Fruit fly (Drosophila melanogaster) whole organism, embryonic: ENCODE measurements around the gene CG3603.

Source experiments
- B-H2 ChIP-seq: fragments of 200-800 bp; sonication (Bioruptor generic); optimal IDR thresholded peaks from 2 replicates; lab custom pipeline; 2018; ENCODE audit warnings: missing biosample characterization, mild to moderate bottlenecking, missing genetic modification characterization
- BEAF-32 ChIP-seq: fragments of 200-800 bp; sonication (Bioruptor generic); optimal IDR thresholded peaks from 3 replicates; lab custom pipeline; 2017; ENCODE audit warnings: missing biosample characterization, missing genetic modification characterization, mild to moderate bottlenecking, moderate library complexity, missing genetic modification reagents
- CG10321 ChIP-seq: fragments of 200-800 bp; sonication (Bioruptor generic); IDR thresholded peaks from 2 replicates; pipeline ENCODE4 v1.3.6; 2022; ENCODE audit warnings: missing biosample characterization, missing genetic modification characterization
- CG10959 ChIP-seq: fragments of 200-800 bp; sonication (Bioruptor generic); IDR thresholded peaks from 2 replicates; pipeline ENCODE4 v1.3.6; 2022; ENCODE audit warnings: missing biosample characterization, missing genetic modification characterization
- CG12391 ChIP-seq: fragments of 200-800 bp; sonication (Bioruptor generic); optimal IDR thresholded peaks from 3 replicates; lab custom pipeline; 2018; ENCODE audit warnings: missing biosample characterization, mild to moderate bottlenecking, missing genetic modification characterization, moderate library complexity
- CG13296 ChIP-seq: fragments of 200-800 bp; sonication (Bioruptor generic); optimal IDR thresholded peaks from 3 replicates; lab custom pipeline; 2018; ENCODE audit warnings: missing biosample characterization, mild to moderate bottlenecking, missing genetic modification characterization
- CG13424 ChIP-seq: fragments of 200-800 bp; sonication (Bioruptor generic); optimal IDR thresholded peaks from 2 replicates; lab custom pipeline; 2019; ENCODE audit warnings: missing biosample characterization, mild to moderate bottlenecking, missing genetic modification characterization, moderate library complexity
- CG13624 ChIP-seq: fragments of 200-800 bp; sonication (Bioruptor generic); optimal IDR thresholded peaks from 2 replicates; lab custom pipeline; 2016; ENCODE audit warnings: missing biosample characterization, missing genetic modification characterization
- CG16779 ChIP-seq: fragments of 200-800 bp; sonication (Bioruptor generic); IDR thresholded peaks from 2 replicates; pipeline ENCODE4 v1.3.6; 2022; ENCODE audit warnings: missing biosample characterization, missing genetic modification characterization
- CG17385 ChIP-seq: fragments of 200-800 bp; sonication (Bioruptor generic); optimal IDR thresholded peaks from 3 replicates; lab custom pipeline; 2018; ENCODE audit warnings: missing biosample characterization, mild to moderate bottlenecking, missing genetic modification characterization
- CG18262 ChIP-seq: fragments of 200-800 bp; optimal IDR thresholded peaks from 3 replicates; lab custom pipeline; 2019; ENCODE audit warnings: missing biosample characterization, mild to moderate bottlenecking, missing genetic modification characterization, moderate library complexity
- CG30431 ChIP-seq: fragments of 200-800 bp; sonication (Bioruptor generic); optimal IDR thresholded peaks from 2 replicates; lab custom pipeline; 2017; ENCODE audit warnings: missing biosample characterization, missing genetic modification characterization
- CG3281 ChIP-seq: fragments of 200-800 bp; sonication (Bioruptor generic); optimal IDR thresholded peaks from 3 replicates; lab custom pipeline; 2017; ENCODE audit warnings: missing biosample characterization, mild to moderate bottlenecking, missing genetic modification characterization
- CG4730 ChIP-seq: fragments of 200-800 bp; sonication (Bioruptor generic); IDR thresholded peaks from 2 replicates; pipeline ENCODE4 v1.3.6; 2022; ENCODE audit warnings: missing biosample characterization, missing genetic modification characterization
- CG9797 ChIP-seq: fragments of 200-800 bp; sonication (Bioruptor generic); optimal IDR thresholded peaks from 3 replicates; lab custom pipeline; 2018; ENCODE audit warnings: missing biosample characterization, mild to moderate bottlenecking, missing genetic modification characterization
- CoRest ChIP-seq: fragments of 200-800 bp; sonication (Bioruptor generic); optimal IDR thresholded peaks from 3 replicates; lab custom pipeline; 2018; ENCODE audit warnings: missing biosample characterization, mild to moderate bottlenecking, missing genetic modification characterization, moderate library complexity
- Dfd ChIP-seq, 2 experiments: fragments of >200 bp; optimal IDR thresholded peaks; 2 replicates each; lab custom pipeline; 2017; ENCODE audit warnings: missing biosample characterization in 2 of 2, missing genetic modification characterization in 2 of 2
- Dll ChIP-seq: fragments of 200-800 bp; sonication (Bioruptor generic); IDR thresholded peaks from 4 replicates; pipeline ENCODE4 v1.3.6; 2022; ENCODE audit warnings: missing biosample characterization, missing genetic modification characterization; ENCODE audit not compliant: partially characterized antibody
- E2f2 ChIP-seq: fragments of 200-800 bp; sonication (Bioruptor generic); IDR thresholded peaks from 2 replicates; pipeline ENCODE4 v1.3.6; 2022; ENCODE audit warnings: missing biosample characterization, missing genetic modification characterization
- Ets65A ChIP-seq: fragments of 200-800 bp; sonication (Bioruptor generic); peaks from one replicate; lab custom pipeline; 2016; ENCODE audit warnings: missing biosample characterization, missing genetic modification characterization
- HHEX ChIP-seq: fragments of 200-800 bp; sonication (Bioruptor generic); optimal IDR thresholded peaks from 3 replicates; lab custom pipeline; 2017; ENCODE audit warnings: missing biosample characterization, mild to moderate bottlenecking, missing genetic modification characterization, missing genetic modification reagents
- Hand ChIP-seq: fragments of 200-800 bp; sonication (Bioruptor generic); optimal IDR thresholded peaks from 2 replicates; lab custom pipeline; 2017; ENCODE audit warnings: mild to moderate bottlenecking, missing biosample characterization, missing genetic modification reagents, missing genetic modification characterization
- Hmx ChIP-seq: fragments of 200-800 bp; sonication (Bioruptor generic); optimal IDR thresholded peaks from 2 replicates; lab custom pipeline; 2016; ENCODE audit warnings: missing biosample characterization, missing genetic modification characterization
- Med ChIP-seq: fragments of 200-800 bp; sonication (Bioruptor generic); peaks from one replicate; lab custom pipeline; 2016; ENCODE audit warnings: missing biosample characterization, missing genetic modification characterization, mild to moderate bottlenecking, inconsistent platforms, moderate library complexity
- Meics ChIP-seq: fragments of 200-800 bp; sonication (Bioruptor generic); optimal IDR thresholded peaks from 2 replicates; lab custom pipeline; 2017; ENCODE audit warnings: missing biosample characterization, mild to moderate bottlenecking, missing genetic modification characterization
- Nf-YC ChIP-seq: fragments of 200-800 bp; optimal IDR thresholded peaks from 3 replicates; lab custom pipeline; 2019; ENCODE audit warnings: missing biosample characterization, mild to moderate bottlenecking, missing genetic modification characterization, moderate library complexity
- Pdp1 ChIP-seq, 2 experiments: fragments of 200-800 bp; sonication (Bioruptor generic); optimal IDR thresholded peaks; 3 replicates each; lab custom pipeline; 2016; ENCODE audit warnings: missing biosample characterization in 2 of 2, missing genetic modification characterization in 2 of 2, mild to moderate bottlenecking in 1 of 2, moderate library complexity in 1 of 2
- Rx ChIP-seq: fragments of 200-800 bp; sonication (Bioruptor generic); IDR thresholded peaks from 2 replicates; pipeline ENCODE4 v1.3.6; 2022; ENCODE audit warnings: missing biosample characterization, missing genetic modification characterization
- Sox100B ChIP-seq: fragments of 200-800 bp; sonication (Bioruptor generic); optimal IDR thresholded peaks from 3 replicates; lab custom pipeline; 2018; ENCODE audit warnings: missing biosample characterization, mild to moderate bottlenecking, missing genetic modification characterization
- Spps ChIP-seq: fragments of 200-800 bp; sonication (Bioruptor generic); optimal IDR thresholded peaks from 2 replicates; lab custom pipeline; 2018; ENCODE audit warnings: missing biosample characterization, mild to moderate bottlenecking, missing genetic modification characterization
- abd-A ChIP-seq: fragments of 200-800 bp; sonication (Bioruptor generic); optimal IDR thresholded peaks from 3 replicates; lab custom pipeline; 2019; ENCODE audit warnings: missing biosample characterization, mild to moderate bottlenecking, missing genetic modification characterization, moderate library complexity
- az2 ChIP-seq: fragments of 200-800 bp; sonication (Bioruptor generic); optimal IDR thresholded peaks from 3 replicates; lab custom pipeline; 2016; ENCODE audit warnings: missing biosample characterization, missing genetic modification characterization
- cato ChIP-seq: fragments of 200-800 bp; sonication (Bioruptor generic); optimal IDR thresholded peaks from 2 replicates; lab custom pipeline; 2016; ENCODE audit warnings: missing biosample characterization, missing genetic modification characterization, borderline replicate concordance
- chif ChIP-seq, 2 experiments: fragments of 200-800 bp; sonication (Bioruptor generic); optimal IDR thresholded peaks; 3 replicates each; lab custom pipeline; 2016; ENCODE audit warnings: missing biosample characterization in 2 of 2, missing genetic modification characterization in 2 of 2
- ci ChIP-seq: fragments of 200-800 bp; sonication (Bioruptor generic); IDR thresholded peaks from 3 replicates; pipeline ENCODE4 v1.3.6; 2022; ENCODE audit warnings: missing biosample characterization, missing genetic modification characterization
- dmrt99B ChIP-seq: fragments of 200-800 bp; sonication (Bioruptor generic); optimal IDR thresholded peaks from 2 replicates; lab custom pipeline; 2018; ENCODE audit warnings: missing biosample characterization, mild to moderate bottlenecking, missing genetic modification characterization, moderate library complexity
- gce ChIP-seq: fragments of 200-800 bp; sonication (Bioruptor generic); IDR thresholded peaks from 3 replicates; pipeline ENCODE4 v1.3.6; 2022; ENCODE audit warnings: missing biosample characterization, missing genetic modification characterization
- grau ChIP-seq: fragments of 200-800 bp; optimal IDR thresholded peaks from 3 replicates; lab custom pipeline; 2019; ENCODE audit warnings: missing biosample characterization, mild to moderate bottlenecking, missing genetic modification characterization, moderate library complexity
- ind ChIP-seq: fragments of 200-800 bp; sonication (Bioruptor generic); optimal IDR thresholded peaks from 3 replicates; lab custom pipeline; 2016; ENCODE audit warnings: missing biosample characterization, missing genetic modification characterization
- insv ChIP-seq, 2 experiments: fragments of 200-800 bp; sonication (Bioruptor generic); optimal IDR thresholded peaks; 3 replicates each; lab custom pipeline; 2016 to 2018; ENCODE audit warnings: missing biosample characterization in 2 of 2, missing genetic modification characterization in 2 of 2
- inv ChIP-seq: fragments of 200-800 bp; sonication (Bioruptor generic); IDR thresholded peaks from 2 replicates; pipeline ENCODE4 v1.3.6; 2022; ENCODE audit warnings: missing biosample characterization, missing genetic modification characterization; ENCODE audit not compliant: partially characterized antibody
- maf-S ChIP-seq: fragments of 200-800 bp; sonication (Bioruptor generic); optimal IDR thresholded peaks from 2 replicates; lab custom pipeline; 2016; ENCODE audit warnings: missing biosample characterization, missing genetic modification characterization
- nerfin-2 ChIP-seq: fragments of 200-800 bp; sonication (Bioruptor generic); IDR thresholded peaks from 2 replicates; pipeline ENCODE4 v1.3.6; 2022; ENCODE audit warnings: missing biosample characterization, missing genetic modification characterization; ENCODE audit not compliant: partially characterized antibody
- pho ChIP-seq: fragments of 200-800 bp; sonication (Bioruptor generic); optimal IDR thresholded peaks from 2 replicates; lab custom pipeline; 2016; ENCODE audit warnings: missing biosample characterization, missing genetic modification characterization
- pita ChIP-seq: fragments of 200-800 bp; sonication (Bioruptor generic); optimal IDR thresholded peaks from 2 replicates; lab custom pipeline; 2017; ENCODE audit warnings: missing biosample characterization, mild to moderate bottlenecking, missing genetic modification characterization
- repo ChIP-seq: fragments of 200-800 bp; sonication (Bioruptor generic); optimal IDR thresholded peaks from 2 replicates; lab custom pipeline; 2016; ENCODE audit warnings: missing biosample characterization, missing genetic modification characterization
- run ChIP-seq: fragments of 200-800 bp; sonication (Bioruptor generic); optimal IDR thresholded peaks from 3 replicates; lab custom pipeline; 2018; ENCODE audit warnings: missing biosample characterization, mild to moderate bottlenecking, missing genetic modification characterization
- schlank ChIP-seq: fragments of 200-800 bp; sonication (Bioruptor generic); optimal IDR thresholded peaks from 2 replicates; lab custom pipeline; 2018; ENCODE audit warnings: missing biosample characterization, mild to moderate bottlenecking, missing genetic modification characterization
- tin ChIP-seq: fragments of 200-800 bp; sonication (Bioruptor generic); optimal IDR thresholded peaks from 3 replicates; lab custom pipeline; 2016; ENCODE audit warnings: missing biosample characterization, missing genetic modification characterization
- yki ChIP-seq: fragments of >200 bp; optimal IDR thresholded peaks from 3 replicates; lab custom pipeline; 2018
- zf30C ChIP-seq: fragments of 200-800 bp; sonication (Bioruptor generic); optimal IDR thresholded peaks from 3 replicates; lab custom pipeline; 2018; ENCODE audit warnings: missing biosample characterization, mild to moderate bottlenecking, missing genetic modification characterization

The CG3603 gene

dm6 chrX:2947545-2948072 lies at the start of gene CG3603:
Gene CG3603 (plus strand): TSS chrX:2948034.
- TF ChIP-seq Meics (GFP tag; lab: Kevin White, UChicago): peak; percentile 40
- TF ChIP-seq B-H2 (GFP tag; lab: Kevin White, UChicago): no peak
- no peak for TF ChIP-seq CG10321 (GFP tag; lab: Robert Waterston, UW)
- TF ChIP-seq pita (GFP tag; lab: Kevin White, UChicago): no peak
- no peak for TF ChIP-seq zf30C (GFP tag; lab: Kevin White, UChicago)
- TF ChIP-seq Rx (GFP tag; lab: Robert Waterston, UW): no peak
- no peak for TF ChIP-seq nerfin-2
- no peak for TF ChIP-seq az2 (GFP tag; lab: Kevin White, UChicago)
- peak; percentile 56 for TF ChIP-seq HHEX (GFP tag; lab: Kevin White, UChicago)
- TF ChIP-seq tin (GFP tag; lab: Kevin White, UChicago): no peak
- TF ChIP-seq CG9797 (GFP tag; lab: Kevin White, UChicago): no peak
- TF ChIP-seq ind (GFP tag; lab: Kevin White, UChicago): no peak
- no peak for TF ChIP-seq maf-S (GFP tag; lab: Kevin White, UChicago)
- TF ChIP-seq CoRest (tag; lab: Kevin White, UChicago): no peak
- TF ChIP-seq chif (GFP tag; optimal IDR thresholded peaks at IDR 0.05; lab: Kevin White, UChicago): no peak
- peak; percentile 37 for TF ChIP-seq BEAF-32 (GFP tag; lab: Kevin White, UChicago)
- TF ChIP-seq yki (lab: Kevin White, UChicago): no peak
- TF ChIP-seq cato (GFP tag; lab: Kevin White, UChicago): no peak
- no peak for TF ChIP-seq repo (GFP tag; lab: Kevin White, UChicago)
- peak; percentile 69 for TF ChIP-seq CG13296 (GFP tag; lab: Kevin White, UChicago)
- TF ChIP-seq Med: peak; percentile 52
- TF ChIP-seq CG3281 (GFP tag; lab: Kevin White, UChicago): no peak
- TF ChIP-seq Dll (GFP tag; lab: Robert Waterston, UW): 0 out of 4 replicates have a peak, but pooled peaks have one; percentile 16
- TF ChIP-seq insv (GFP tag; optimal IDR thresholded peaks at IDR 0.05; lab: Kevin White, UChicago): no peak
- peak; percentile 16; the same call in 1 of the 2 replicates for TF ChIP-seq E2f2
- TF ChIP-seq CG10959: no peak
- no peak for TF ChIP-seq pho
- TF ChIP-seq Hand: no peak
- no peak for TF ChIP-seq inv
- TF ChIP-seq CG16779 (GFP tag; lab: Robert Waterston, UW): no peak
- TF ChIP-seq CG12391 (tag; lab: Kevin White, UChicago): no peak
- TF ChIP-seq abd-A (tag; lab: Kevin White, UChicago): no peak
- no peak for TF ChIP-seq CG13424 (tag; lab: Kevin White, UChicago)
- peak; percentile 52 for TF ChIP-seq Sox100B (GFP tag; lab: Kevin White, UChicago)
- TF ChIP-seq ci: no peak
- peak; percentile 18 for TF ChIP-seq CG17385 (GFP tag; lab: Kevin White, UChicago)
- no peak for TF ChIP-seq CG18262 (tag; lab: Kevin White, UChicago)
- TF ChIP-seq Hmx (GFP tag; lab: Kevin White, UChicago): no peak
- TF ChIP-seq Ets65A (GFP tag; lab: Kevin White, UChicago): no peak
- no peak for TF ChIP-seq Spps (tag; lab: Kevin White, UChicago)
- no peak for TF ChIP-seq CG4730 (GFP tag; lab: Robert Waterston, UW)
- TF ChIP-seq grau (tag; lab: Kevin White, UChicago): peak; percentile 15
- no peak for TF ChIP-seq dmrt99B (tag; lab: Kevin White, UChicago)
- peak in 1 of 2 experiments; percentile 71 for TF ChIP-seq Pdp1 (GFP tag; optimal IDR thresholded peaks at IDR 0.05; lab: Kevin White, UChicago)
- peak; percentile 85 for TF ChIP-seq Nf-YC
- no peak for TF ChIP-seq schlank (tag; lab: Kevin White, UChicago)
- TF ChIP-seq CG13624 (GFP tag; lab: Kevin White, UChicago): no peak
- no peak for TF ChIP-seq gce
- TF ChIP-seq Dfd (GFP tag; optimal IDR thresholded peaks at IDR 0.05; lab: Kevin White, UChicago): no peak
- TF ChIP-seq CG30431: no peak
- TF ChIP-seq run (tag; lab: Kevin White, UChicago): no peak
